Fruit fly (Drosophila melanogaster): Measurements from ENCODE around the gene CG5704.

- TF ChIP-seq Stat92E (GFP tag; optimal IDR thresholded peaks at IDR 0.05): no peak
- no peak for TF ChIP-seq emc (GFP tag; optimal IDR thresholded peaks at IDR 0.05)
- no peak for TF ChIP-seq CG2875 (GFP tag; optimal IDR thresholded peaks at IDR 0.05)
Observed at dm6 chr3L:2122333-2122732, 48.4 kb downstream of the CG5704 start.

Measured in whole organism, embryonic.